Fruit fly (Drosophila melanogaster) whole organism, prepupa: Measurements from ENCODE around the gene Myt1.

Experiments
- CG10669 ChIP-seq: fragments of 200-800 bp; sonication (Bioruptor generic); optimal IDR thresholded peaks from 3 replicates; lab custom pipeline; 2018; ENCODE audit warnings: missing biosample characterization, mild to moderate bottlenecking, missing genetic modification characterization, moderate library complexity
- CG15336 ChIP-seq: fragments of 200-800 bp; sonication (Bioruptor generic); IDR thresholded peaks from 2 replicates; pipeline ENCODE4 v1.3.6; 2022; ENCODE audit warnings: missing biosample characterization, missing genetic modification characterization
- CG3032 ChIP-seq: fragments of 200-800 bp; optimal IDR thresholded peaks from 2 replicates; lab custom pipeline; 2019; ENCODE audit warnings: missing biosample characterization, mild to moderate bottlenecking, missing genetic modification characterization, moderate library complexity
- CG32006 ChIP-seq: fragments of 200-800 bp; sonication (Bioruptor generic); optimal IDR thresholded peaks from 3 replicates; lab custom pipeline; 2017; ENCODE audit warnings: missing biosample characterization, mild to moderate bottlenecking, missing genetic modification characterization
- CG6163 ChIP-seq: fragments of 200-800 bp; sonication (Bioruptor generic); IDR thresholded peaks from 3 replicates; pipeline ENCODE4 v1.3.6; 2022; ENCODE audit warnings: missing biosample characterization, missing genetic modification characterization
- CG6276 ChIP-seq: fragments of 200-800 bp; sonication (Bioruptor generic); optimal IDR thresholded peaks from 2 replicates; lab custom pipeline; 2017; ENCODE audit warnings: missing biosample characterization, mild to moderate bottlenecking, missing genetic modification characterization
- CG6808 ChIP-seq: fragments of 200-800 bp; sonication (Bioruptor generic); optimal IDR thresholded peaks from 3 replicates; lab custom pipeline; 2017; ENCODE audit warnings: missing biosample characterization, missing genetic modification characterization, mild to moderate bottlenecking, moderate library complexity, missing genetic modification reagents
- CG6854 ChIP-seq: fragments of 200-800 bp; sonication (Bioruptor generic); optimal IDR thresholded peaks from 2 replicates; lab custom pipeline; 2017; ENCODE audit warnings: missing biosample characterization, mild to moderate bottlenecking, missing genetic modification characterization
- CG8632 ChIP-seq: fragments of 200-800 bp; sonication (Bioruptor generic); optimal IDR thresholded peaks from 3 replicates; lab custom pipeline; 2016; ENCODE audit warnings: missing biosample characterization, missing genetic modification characterization
- Met ChIP-seq: fragments of 200-800 bp; sonication (Bioruptor generic); optimal IDR thresholded peaks from 3 replicates; lab custom pipeline; 2016; ENCODE audit warnings: missing biosample characterization, missing genetic modification characterization
- Sox15 ChIP-seq: fragments of 200-800 bp; sonication (Bioruptor generic); optimal IDR thresholded peaks from 3 replicates; lab custom pipeline; 2016; ENCODE audit warnings: missing biosample characterization, missing genetic modification characterization
- lz ChIP-seq: fragments of 200-800 bp; sonication (Bioruptor generic); optimal IDR thresholded peaks from 3 replicates; lab custom pipeline; 2016; ENCODE audit warnings: missing biosample characterization, missing genetic modification characterization
- spab ChIP-seq: fragments of 200-800 bp; sonication (Bioruptor generic); optimal IDR thresholded peaks from 2 replicates; lab custom pipeline; 2017; ENCODE audit warnings: missing biosample characterization, mild to moderate bottlenecking, missing genetic modification characterization, missing genetic modification reagents

dm6 chr3L:5765844-5766200 is 13.6 kb downstream of the Myt1 start, which contains the start of gene Txl:
- TF ChIP-seq Sox15 (GFP tag; lab: Kevin White, UChicago): no peak
- TF ChIP-seq lz (GFP tag; lab: Kevin White, UChicago): no peak
- no peak for TF ChIP-seq spab (GFP tag; lab: Kevin White, UChicago)
- no peak for TF ChIP-seq CG6854
- TF ChIP-seq CG6808 (GFP tag; lab: Kevin White, UChicago): no peak
- no peak for TF ChIP-seq Met
- no peak for TF ChIP-seq CG3032 (tag; lab: Kevin White, UChicago)
- no peak for TF ChIP-seq CG32006 (GFP tag; lab: Kevin White, UChicago)
- no peak for TF ChIP-seq CG6276
- TF ChIP-seq CG6163 (GFP tag; lab: Robert Waterston, UW): no peak
- TF ChIP-seq CG15336 (GFP tag; lab: Robert Waterston, UW): no peak
- TF ChIP-seq CG10669 (GFP tag; lab: Kevin White, UChicago): no peak
- TF ChIP-seq CG8632 (GFP tag; lab: Kevin White, UChicago): no peak
